Worm (Caenorhabditis elegans): ENCODE data around the gene ZK1128.1.

ce11 chrIII:10156269-10156668 lies 41.7 kb upstream of the ZK1128.1 start:
- TF ChIP-seq tbx-11 (GFP tag; IDR thresholded peaks at IDR 0.05) (no peak), hnd-1 (tag; optimal IDR thresholded peaks at IDR 0.05) (no peak), ama-1 (optimal IDR thresholded peaks at IDR 0.05) (no peak), ceh-36 (tag; optimal IDR thresholded peaks at IDR 0.05) (no peak), sea-1 (GFP tag; conservative IDR thresholded peaks at IDR 0.05) (no peak), tbx-37 (GFP tag; conservative IDR thresholded peaks at IDR 0.05) (no peak), hmbx-1 (tag; optimal IDR thresholded peaks at IDR 0.05) (no peak), scrt-1 (GFP tag; IDR thresholded peaks at IDR 0.05) (no peak), tra-4 (tag; optimal IDR thresholded peaks at IDR 0.05) (no peak), pes-1 (GFP tag; IDR thresholded peaks at IDR 0.05) (no peak), flt-1 (GFP tag; IDR thresholded peaks at IDR 0.05) (no peak), hmg-4 (GFP tag; optimal IDR thresholded peaks at IDR 0.05) (no peak)

Data from whole organism, early embryonic.